Worm (Caenorhabditis elegans) whole organism, L4 larva: ENCODE data around the gene unc-77.
A peak's percentile ranks its signal among the peaks of the same experiment; 100 is the strongest.

Source experiments
- F26F4.8 ChIP-seq: fragments of 200-800 bp; sonication (Bioruptor generic); conservative IDR thresholded peaks from 2 replicates; pipeline ENCODE4 v1.3.6; 2022; ENCODE audit warnings: missing genetic modification characterization, missing compliant biosample characterization
- F37D6.2 ChIP-seq: sonication (generic microtip); optimal IDR thresholded peaks from 2 replicates; lab custom pipeline; 2016; ENCODE audit warnings: mild to moderate bottlenecking, missing genetic modification characterization, missing compliant biosample characterization
- R02D3.7 ChIP-seq: fragments of 150-350 bp; sonication (generic microtip); optimal IDR thresholded peaks from 3 replicates; lab custom pipeline; 2014; ENCODE audit warnings: missing biosample characterization, missing genetic modification characterization
- T20F7.1 ChIP-seq: fragments of 200-800 bp; sonication (Bioruptor generic); optimal IDR thresholded peaks from 2 replicates; lab custom pipeline; 2018; ENCODE audit warnings: mild to moderate bottlenecking, missing genetic modification characterization, missing compliant biosample characterization
- T26A8.4 ChIP-seq: fragments of 200-800 bp; sonication (Bioruptor generic); IDR thresholded peaks from 2 replicates; pipeline ENCODE4 v1.3.6; 2022; ENCODE audit warnings: missing genetic modification characterization, missing compliant biosample characterization
- Y48G9A.11 ChIP-seq: fragments of 200-800 bp; sonication (Bioruptor generic); IDR thresholded peaks from 2 replicates; pipeline ENCODE4 v1.3.6; 2022; ENCODE audit warnings: missing genetic modification reagents, missing genetic modification characterization, missing compliant biosample characterization
- ZK546.5 ChIP-seq, 2 experiments: sonication (generic microtip); optimal IDR thresholded peaks; 2 replicates each; lab custom pipeline; 2017; ENCODE audit warnings: missing biosample characterization in 2 of 2, missing genetic modification characterization in 2 of 2
- aha-1 ChIP-seq: fragments of 150-350 bp; peaks from one replicate; lab custom pipeline; 2014; ENCODE audit warnings: missing biosample characterization, missing genetic modification characterization
- aly-2 ChIP-seq: sonication (generic microtip); optimal IDR thresholded peaks from 2 replicates; lab custom pipeline; 2018; ENCODE audit warnings: missing biosample characterization, missing genetic modification characterization
- ama-1 ChIP-seq: fragments of 150-350 bp; optimal IDR thresholded peaks from 2 replicates; lab custom pipeline; 2014; ENCODE audit warnings: inconsistent platforms, mixed read lengths
- ceh-44 ChIP-seq: fragments of 200-800 bp; sonication (Bioruptor generic); IDR thresholded peaks from 2 replicates; pipeline ENCODE4 v1.3.6; 2022; ENCODE audit warnings: missing genetic modification reagents, missing genetic modification characterization, missing compliant biosample characterization
- cey-2 ChIP-seq: sonication (generic microtip); optimal IDR thresholded peaks from 3 replicates; lab custom pipeline; 2017; ENCODE audit warnings: missing genetic modification characterization, mild to moderate bottlenecking, missing compliant biosample characterization, antibody characterized with exemption, borderline replicate concordance; ENCODE audit not compliant: insufficient read depth
- daf-12 ChIP-seq: fragments of 150-350 bp; optimal IDR thresholded peaks from 2 replicates; lab custom pipeline; 2014; ENCODE audit warnings: missing biosample characterization, missing genetic modification reagents, missing genetic modification characterization
- daf-16 ChIP-seq, 3 experiments: sonication (generic microtip); optimal IDR thresholded peaks; 2 replicates each; lab custom pipeline; 2016 to 2017; ENCODE audit warnings: missing genetic modification characterization in 3 of 3, missing genetic modification reagents in 3 of 3, mild to moderate bottlenecking in 2 of 3, missing compliant biosample characterization in 2 of 3, missing biosample characterization in 1 of 3, moderate library complexity in 1 of 3
- daf-8 ChIP-seq: fragments of 200-800 bp; sonication (Bioruptor generic); IDR thresholded peaks from 2 replicates; pipeline ENCODE4 v1.3.6; 2022; ENCODE audit warnings: missing genetic modification characterization, missing compliant biosample characterization
- dmd-6 ChIP-seq: fragments of 200-800 bp; sonication (Bioruptor generic); IDR thresholded peaks from 2 replicates; pipeline ENCODE4 v1.3.6; 2022; ENCODE audit warnings: missing genetic modification reagents, missing genetic modification characterization, missing compliant biosample characterization
- dmd-8 ChIP-seq: fragments of 200-800 bp; sonication (Bioruptor generic); IDR thresholded peaks from 2 replicates; pipeline ENCODE4 v1.3.6; 2022; ENCODE audit warnings: missing genetic modification characterization, missing compliant biosample characterization
- dpl-1 ChIP-seq: fragments of 150-350 bp; optimal IDR thresholded peaks from 2 replicates; lab custom pipeline; 2014; ENCODE audit warnings: missing biosample characterization, missing genetic modification reagents, missing genetic modification characterization
- duxl-1 ChIP-seq: sonication (generic microtip); optimal IDR thresholded peaks from 2 replicates; lab custom pipeline; 2016; ENCODE audit warnings: mild to moderate bottlenecking, missing genetic modification characterization, moderate library complexity, missing compliant biosample characterization; ENCODE audit not compliant: poor library complexity
- egl-27 ChIP-seq: sonication (generic microtip); optimal IDR thresholded peaks from 3 replicates; lab custom pipeline; 2017; ENCODE audit warnings: missing biosample characterization, missing genetic modification reagents, missing genetic modification characterization
- fkh-10 ChIP-seq: fragments of 150-350 bp; optimal IDR thresholded peaks from 2 replicates; lab custom pipeline; 2014; ENCODE audit warnings: missing biosample characterization, missing genetic modification reagents, missing genetic modification characterization
- gei-8 ChIP-seq: fragments of 200-800 bp; sonication (Bioruptor generic); optimal IDR thresholded peaks from 2 replicates; lab custom pipeline; 2018; ENCODE audit warnings: mild to moderate bottlenecking, missing genetic modification characterization, missing compliant biosample characterization
- hif-1 ChIP-seq, 2 experiments: sonication (generic microtip); optimal IDR thresholded peaks; 2 replicates each; lab custom pipeline; 2016 to 2017; ENCODE audit warnings: missing compliant biosample characterization in 2 of 2, missing genetic modification characterization in 2 of 2, missing genetic modification reagents in 2 of 2, missing genotype in 2 of 2, mild to moderate bottlenecking in 1 of 2
- hlh-11 ChIP-seq: fragments of 200-800 bp; sonication (Bioruptor generic); optimal IDR thresholded peaks from 2 replicates; lab custom pipeline; 2018; ENCODE audit warnings: mild to moderate bottlenecking, missing genetic modification characterization, missing compliant biosample characterization
- hmg-1.1 ChIP-seq: fragments of 200-800 bp; sonication (Bioruptor generic); IDR thresholded peaks from 2 replicates; pipeline ENCODE4 v1.3.6; 2022; ENCODE audit warnings: missing genetic modification reagents, missing genetic modification characterization, missing compliant biosample characterization
- lin-1 ChIP-seq: fragments of 200-800 bp; sonication (Bioruptor generic); IDR thresholded peaks from 2 replicates; pipeline ENCODE4 v1.3.6; 2022; ENCODE audit warnings: missing genetic modification reagents, missing genetic modification characterization, missing compliant biosample characterization
- lin-29 ChIP-seq: fragments of 200-800 bp; sonication (Bioruptor generic); IDR thresholded peaks from 2 replicates; pipeline ENCODE4 v1.3.6; 2022; ENCODE audit warnings: missing genetic modification reagents, missing genetic modification characterization, missing compliant biosample characterization
- lsy-2 ChIP-seq, 2 experiments: fragments of 150-350 bp in 1 of 2; sonication (generic microtip) in 1 of 2; optimal IDR thresholded peaks; 2 replicates each; lab custom pipeline; 2014 to 2017; ENCODE audit warnings: missing biosample characterization in 2 of 2, missing genetic modification characterization in 2 of 2
- madf-9 ChIP-seq: fragments of 200-800 bp; sonication (Bioruptor generic); conservative IDR thresholded peaks from 2 replicates; pipeline ENCODE4 v1.3.6; 2022; ENCODE audit warnings: missing genetic modification reagents, missing genetic modification characterization, missing compliant biosample characterization
- mdl-1 ChIP-seq, 2 experiments: fragments of 150-350 bp in 1 of 2; sonication (generic microtip) in 1 of 2; optimal IDR thresholded peaks; 2 replicates each; lab custom pipeline; 2014 to 2017; ENCODE audit warnings: missing biosample characterization in 2 of 2, missing genetic modification characterization in 2 of 2
- mep-1 ChIP-seq: fragments of 150-350 bp; sonication (generic microtip); optimal IDR thresholded peaks from 3 replicates; lab custom pipeline; 2014; ENCODE audit warnings: missing biosample characterization, missing genetic modification characterization
- nhr-10 ChIP-seq: fragments of 150-350 bp; optimal IDR thresholded peaks from 2 replicates; lab custom pipeline; 2014; ENCODE audit warnings: missing biosample characterization, missing genetic modification characterization
- nhr-102 ChIP-seq: sonication (generic microtip); optimal IDR thresholded peaks from 2 replicates; lab custom pipeline; 2016; ENCODE audit warnings: mild to moderate bottlenecking, missing genetic modification characterization, moderate library complexity, missing compliant biosample characterization
- nhr-28 ChIP-seq: fragments of 150-350 bp; optimal IDR thresholded peaks from 2 replicates; lab custom pipeline; 2014; ENCODE audit warnings: missing biosample characterization, missing genetic modification characterization
- nhr-41 ChIP-seq: fragments of 200-800 bp; sonication (Bioruptor generic); IDR thresholded peaks from 2 replicates; pipeline ENCODE4 v1.3.6; 2022; ENCODE audit warnings: missing genetic modification reagents, missing genetic modification characterization, missing compliant biosample characterization
- nhr-48 ChIP-seq: sonication (generic microtip); optimal IDR thresholded peaks from 2 replicates; lab custom pipeline; 2016; ENCODE audit warnings: mild to moderate bottlenecking, missing genetic modification characterization, missing compliant biosample characterization
- nhr-6 ChIP-seq: fragments of 150-350 bp; optimal IDR thresholded peaks from 2 replicates; lab custom pipeline; 2014; ENCODE audit warnings: missing biosample characterization, missing genetic modification characterization
- nhr-76 ChIP-seq: fragments of 150-350 bp; optimal IDR thresholded peaks from 2 replicates; lab custom pipeline; 2014; ENCODE audit warnings: missing biosample characterization, missing genetic modification characterization
- nhr-77 ChIP-seq: fragments of 150-350 bp; optimal IDR thresholded peaks from 2 replicates; lab custom pipeline; 2014; ENCODE audit warnings: missing biosample characterization, missing genetic modification characterization
- php-3 ChIP-seq: fragments of 200-800 bp; sonication (Bioruptor generic); IDR thresholded peaks from 2 replicates; pipeline ENCODE4 v1.3.6; 2022; ENCODE audit warnings: missing genetic modification reagents, missing genetic modification characterization, missing compliant biosample characterization
- saeg-2 ChIP-seq: fragments of 200-800 bp; sonication (Bioruptor generic); IDR thresholded peaks from 2 replicates; pipeline ENCODE4 v1.3.6; 2022; ENCODE audit warnings: missing genetic modification reagents, missing genetic modification characterization, missing compliant biosample characterization
- set-16 ChIP-seq: fragments of 200-800 bp; sonication (Bioruptor generic); IDR thresholded peaks from 2 replicates; pipeline ENCODE4 v1.3.6; 2022; ENCODE audit warnings: missing genetic modification reagents, missing genetic modification characterization, missing compliant biosample characterization
- spr-3 ChIP-seq: fragments of 200-800 bp; sonication (Bioruptor generic); optimal IDR thresholded peaks from 2 replicates; lab custom pipeline; 2018; ENCODE audit warnings: mild to moderate bottlenecking, missing genetic modification characterization, missing compliant biosample characterization
- tag-97 ChIP-seq: fragments of 200-800 bp; sonication (Bioruptor generic); IDR thresholded peaks from 2 replicates; pipeline ENCODE4 v1.3.6; 2022; ENCODE audit warnings: missing genetic modification characterization, missing compliant biosample characterization
- tra-1 ChIP-seq: fragments of 200-800 bp; sonication (Bioruptor generic); IDR thresholded peaks from 2 replicates; pipeline ENCODE4 v1.3.6; 2022; ENCODE audit warnings: missing genetic modification reagents, missing genetic modification characterization, missing compliant biosample characterization
- unc-130 ChIP-seq: sonication (generic microtip); optimal IDR thresholded peaks from 2 replicates; lab custom pipeline; 2016; ENCODE audit warnings: missing genetic modification reagents, missing genetic modification characterization, missing compliant biosample characterization
- unc-39 ChIP-seq: sonication (generic microtip); optimal IDR thresholded peaks from 2 replicates; lab custom pipeline; 2017; ENCODE audit warnings: missing biosample characterization, missing genetic modification characterization
- vab-7 ChIP-seq: fragments of 200-800 bp; sonication (Bioruptor generic); IDR thresholded peaks from 2 replicates; pipeline ENCODE4 v1.3.6; 2022; ENCODE audit warnings: missing genetic modification reagents, missing genetic modification characterization, missing compliant biosample characterization
- zfp-3 ChIP-seq: fragments of 200-800 bp; sonication (Bioruptor generic); conservative IDR thresholded peaks from 2 replicates; pipeline ENCODE4 v1.3.6; 2022; ENCODE audit warnings: missing genetic modification reagents, missing genetic modification characterization, missing compliant biosample characterization
- ztf-11 ChIP-seq: fragments of 150-350 bp; optimal IDR thresholded peaks from 2 replicates; lab custom pipeline; 2014; ENCODE audit warnings: missing biosample characterization, missing genetic modification characterization
- ztf-7 ChIP-seq: fragments of 150-350 bp; optimal IDR thresholded peaks from 2 replicates; lab custom pipeline; 2014; ENCODE audit warnings: missing biosample characterization, missing genetic modification characterization

The unc-77 gene

DNA sequence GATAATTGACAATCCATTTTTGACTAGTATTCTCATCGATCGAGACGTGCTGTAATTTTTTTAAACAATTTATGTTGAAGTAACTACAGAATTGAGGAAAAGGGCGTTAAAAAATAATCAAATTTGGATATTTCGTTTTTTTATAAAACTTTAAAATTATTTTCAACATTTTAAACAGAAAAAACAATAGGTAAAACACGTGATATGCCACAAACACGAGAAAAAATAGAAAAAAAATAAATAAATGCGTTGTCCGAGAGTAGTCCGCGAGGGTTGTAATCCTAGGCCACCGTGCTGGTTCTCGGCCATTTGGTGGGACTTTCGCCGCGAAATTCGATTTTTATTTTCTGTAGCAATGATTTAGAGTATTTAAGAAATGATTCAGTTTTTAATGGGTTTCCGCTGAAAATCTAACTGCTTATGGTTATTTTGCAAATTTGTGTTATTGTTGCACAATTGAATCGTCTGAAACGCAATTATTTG is 22.7 kb upstream of the unc-77 start, which contains the start of gene C49A9.10 (continued):
- no peak for TF ChIP-seq gei-8
- TF ChIP-seq ceh-44 (GFP tag; lab: Robert Waterston, UW), result peak; percentile 52; the same call in 1 of the 2 replicates
- peak; percentile 55 for TF ChIP-seq ztf-7 (tag; lab: Kevin White, UChicago)
- TF ChIP-seq nhr-6 (tag; lab: Kevin White, UChicago), result no peak
- TF ChIP-seq F37D6.2 (tag; lab: Kevin White, UChicago), result peak; percentile 33
- TF ChIP-seq Y48G9A.11, result peak; percentile 74; the same call in 1 of the 2 replicates
- no peak for TF ChIP-seq spr-3
- no peak for TF ChIP-seq daf-8 (GFP tag; lab: Robert Waterston, UW)
- TF ChIP-seq vab-7 (GFP tag; lab: Robert Waterston, UW), result no peak
- no peak for TF ChIP-seq nhr-41 (GFP tag; lab: Robert Waterston, UW)
- peak; percentile 98 for TF ChIP-seq dpl-1 (GFP tag; lab: Kevin White, UChicago)
- peak in 1 of 2 experiments; percentile 92 for TF ChIP-seq hif-1 (tag; optimal IDR thresholded peaks at IDR 0.05; lab: Kevin White, UChicago)
- no peak for TF ChIP-seq R02D3.7 (tag; lab: Kevin White, UChicago)
- TF ChIP-seq ztf-11 (tag; lab: Kevin White, UChicago), result no peak
- no peak for TF ChIP-seq egl-27 (tag; lab: Kevin White, UChicago)
- no peak for TF ChIP-seq ama-1 (lab: Kevin White, UChicago)
- no peak for TF ChIP-seq daf-12
- TF ChIP-seq nhr-102 (tag; lab: Kevin White, UChicago), result peak; percentile 74
- TF ChIP-seq nhr-77 (tag; lab: Kevin White, UChicago), result peak; percentile 59
- no peak for TF ChIP-seq lin-1 (GFP tag; lab: Robert Waterston, UW)
- TF ChIP-seq nhr-48 (tag; lab: Kevin White, UChicago), result peak; percentile 52
- peak; percentile 52 for TF ChIP-seq aha-1
- no peak for TF ChIP-seq zfp-3 (GFP tag; lab: Robert Waterston, UW)
- TF ChIP-seq T20F7.1 (GFP tag; lab: Kevin White, UChicago), result peak; percentile 70
- TF ChIP-seq nhr-10 (tag; lab: Kevin White, UChicago), result no peak
- TF ChIP-seq madf-9 (GFP tag; lab: Robert Waterston, UW), result no peak
- no peak for TF ChIP-seq saeg-2 (GFP tag; lab: Robert Waterston, UW)
- no peak for TF ChIP-seq nhr-76 (tag; lab: Kevin White, UChicago)
- TF ChIP-seq F26F4.8 (GFP tag; lab: Robert Waterston, UW), result no peak
- peak in 1 of 2 experiments; percentile 57 for TF ChIP-seq daf-16 (GFP tag; optimal IDR thresholded peaks at IDR 0.05; lab: Kevin White, UChicago)
- peak; percentile 69 for TF ChIP-seq daf-16 (tag; optimal IDR thresholded peaks at IDR 0.05; lab: Kevin White, UChicago)
- peak; percentile 73; the same call in 1 of the 2 replicates for TF ChIP-seq tra-1 (GFP tag; lab: Robert Waterston, UW)
- no peak; the same call in 1 of the 2 replicates for TF ChIP-seq dmd-6 (GFP tag; lab: Robert Waterston, UW)
- TF ChIP-seq tag-97, result no peak
- peak; percentile 27 for TF ChIP-seq fkh-10 (GFP tag; lab: Kevin White, UChicago)
- TF ChIP-seq T26A8.4, result no peak
- TF ChIP-seq cey-2 (tag; lab: Kevin White, UChicago), result no peak
- TF ChIP-seq duxl-1 (tag; lab: Kevin White, UChicago), result peak; percentile 69
- no peak for TF ChIP-seq aly-2 (tag; lab: Kevin White, UChicago)
- TF ChIP-seq dmd-8 (GFP tag; lab: Robert Waterston, UW), result no peak
- TF ChIP-seq nhr-28 (tag; lab: Kevin White, UChicago), result no peak
- no peak for TF ChIP-seq hlh-11 (tag; lab: Kevin White, UChicago)
- peak in 1 of 2 experiments; percentile 89 for TF ChIP-seq lsy-2 (tag; optimal IDR thresholded peaks at IDR 0.05; lab: Kevin White, UChicago)
- no peak for TF ChIP-seq set-16 (GFP tag; lab: Robert Waterston, UW)
- no peak for TF ChIP-seq php-3
- no peak for TF ChIP-seq mdl-1 (tag; optimal IDR thresholded peaks at IDR 0.05; lab: Kevin White, UChicago)
- no peak for TF ChIP-seq hmg-1.1 (GFP tag; lab: Robert Waterston, UW)
- TF ChIP-seq lin-29 (GFP tag; lab: Robert Waterston, UW), result no peak
- peak; percentile 89 for TF ChIP-seq unc-130 (GFP tag; lab: Kevin White, UChicago)
- TF ChIP-seq ZK546.5 (tag; optimal IDR thresholded peaks at IDR 0.05; lab: Kevin White, UChicago), result no peak
- no peak for TF ChIP-seq unc-39 (tag; lab: Kevin White, UChicago)
- peak; percentile 76 for TF ChIP-seq mep-1
